2 fruit fly cellular contexts compared by ENCODE assay signal in genomic region chrX:1968152-1968551, dm6.
TF ChIP-seq lines count a peak whose summit lies in the region.

No protein-coding gene starts in this region.

- TF ChIP-seq CTCF in whole organism, embryonic (GFP tag; optimal IDR thresholded peaks at IDR 0.05; lab: Kevin White, UChicago) = no peak

TF ChIP-seq in whole organism, embryonic, 481 proteins besides CTCF, POLR2A, EP300 and RAD21:
- peak; percentile 85 for TF ChIP-seq CG7372 (GFP tag; IDR thresholded peaks at IDR 0.05; lab: Robert Waterston, UW)
- TF ChIP-seq CG2129 (GFP tag; IDR thresholded peaks at IDR 0.05; lab: Robert Waterston, UW; ENCODE audit: partially characterized antibody) = no peak
- no peak for TF ChIP-seq gt (GFP tag; IDR thresholded peaks at IDR 0.05; lab: Robert Waterston, UW)
- TF ChIP-seq CG1529 (GFP tag; optimal IDR thresholded peaks at IDR 0.05; lab: Kevin White, UChicago) = no peak
- TF ChIP-seq CG10979 (tag; optimal IDR thresholded peaks at IDR 0.05; lab: Kevin White, UChicago) = peak; percentile 77
- no peak for TF ChIP-seq Ravus (GFP tag; IDR thresholded peaks at IDR 0.05; lab: Robert Waterston, UW)
- peak; percentile 77 for TF ChIP-seq CG9437 (GFP tag; optimal IDR thresholded peaks at IDR 0.05; lab: Kevin White, UChicago)
- no peak for TF ChIP-seq CG6813 (GFP tag; optimal IDR thresholded peaks at IDR 0.05; lab: Kevin White, UChicago)
- no peak for TF ChIP-seq CG13894 (tag; optimal IDR thresholded peaks at IDR 0.05; lab: Kevin White, UChicago)

TF ChIP-seq in whole organism, prepupa, 60 proteins besides CTCF, POLR2A, EP300 and RAD21:
- no peak for TF ChIP-seq CG6854 (GFP tag; optimal IDR thresholded peaks at IDR 0.05; lab: Kevin White, UChicago)
- peak; percentile 21 for TF ChIP-seq Eip78C (GFP tag; lab: Kevin White, UChicago)
